Worm (Caenorhabditis elegans): Measurements from ENCODE around the gene unc-105.

Gene unc-105

ce11 chrII:8156845-8157373, 40.6 kb downstream of the unc-105 start, which contains the start of the genes tub-1 and tmem-138:
Gene tub-1 (minus strand): TSS chrII:8156945.
Gene tmem-138 (plus strand): TSS chrII:8157323.
- TF ChIP-seq rec-8 (tag; optimal IDR thresholded peaks at IDR 0.05) (no peak), dox-1 (GFP tag; IDR thresholded peaks at IDR 0.05) (no peak), fkh-3 (tag; optimal IDR thresholded peaks at IDR 0.05) (no peak), gei-17 (GFP tag; optimal IDR thresholded peaks at IDR 0.05) (no peak), ceh-58 (GFP tag; IDR thresholded peaks at IDR 0.05) (no peak), C06A6.2 (GFP tag; conservative IDR thresholded peaks at IDR 0.05) (no peak), let-526 (GFP tag; IDR thresholded peaks at IDR 0.05) (no peak), attf-6 (GFP tag; IDR thresholded peaks at IDR 0.05) (no peak), akir-1 (GFP tag; optimal IDR thresholded peaks at IDR 0.05) (no peak), nfya-2 (GFP tag; IDR thresholded peaks at IDR 0.05) (no peak), somi-1 (GFP tag; optimal IDR thresholded peaks at IDR 0.05) (no peak), hlh-26 (GFP tag; conservative IDR thresholded peaks at IDR 0.05) (no peak), zfh-2 (GFP tag; conservative IDR thresholded peaks at IDR 0.05) (no peak), D2030.7 (GFP tag; IDR thresholded peaks at IDR 0.05) (no peak)

ce11 chrII:8157991-8158390, 41.7 kb downstream of the unc-105 start, which contains the start of gene pch-2:
Gene pch-2 (plus strand): TSS chrII:8158349.
- TF ChIP-seq D2030.7 (GFP tag; IDR thresholded peaks at IDR 0.05) (peak; percentile 40; the same call in 1 of the 2 replicates), pha-4 (tag; optimal IDR thresholded peaks at IDR 0.05) (no peak), atf-7 (tag; optimal IDR thresholded peaks at IDR 0.05) (no peak), xnd-1 (tag; optimal IDR thresholded peaks at IDR 0.05) (peak; percentile 13), Y53F4B.3 (GFP tag; IDR thresholded peaks at IDR 0.05) (no peak), mxl-1 (tag; optimal IDR thresholded peaks at IDR 0.05) (no peak), F49E8.2 (tag; optimal IDR thresholded peaks at IDR 0.05; ENCODE audit: insufficient read depth) (no peak), K12H6.12 (tag; optimal IDR thresholded peaks at IDR 0.05) (no peak), dpl-1 (GFP tag; optimal IDR thresholded peaks at IDR 0.05) (peak; percentile 58), snpc-1.3 (tag; optimal IDR thresholded peaks at IDR 0.05; ENCODE audit: insufficient read depth) (peak; percentile 11), fkh-3 (tag; optimal IDR thresholded peaks at IDR 0.05) (no peak), madf-6 (GFP tag; IDR thresholded peaks at IDR 0.05) (peak; percentile 79), snpc-4 (GFP tag; optimal IDR thresholded peaks at IDR 0.05) (no peak), snpc-4 (tag; optimal IDR thresholded peaks at IDR 0.05) (peak in 1 of 4 experiments; percentile 50), T26A5.8 (tag; optimal IDR thresholded peaks at IDR 0.05) (no peak), ztf-18 (tag; optimal IDR thresholded peaks at IDR 0.05) (peak; percentile 92), dox-1 (GFP tag; IDR thresholded peaks at IDR 0.05) (peak; percentile 72), madf-8 (GFP tag; conservative IDR thresholded peaks at IDR 0.05) (peak; percentile 54; the same call in 1 of the 2 replicates), hmg-20 (GFP tag; IDR thresholded peaks at IDR 0.05) (no peak), lsl-1 (GFP tag; optimal IDR thresholded peaks at IDR 0.05) (peak; percentile 51), F33H1.4 (GFP tag; IDR thresholded peaks at IDR 0.05) (peak; percentile 52; the same call in 1 of the 2 replicates), attf-5 (GFP tag; optimal IDR thresholded peaks at IDR 0.05) (peak; percentile 69), Y53G8AR.9 (GFP tag; conservative IDR thresholded peaks at IDR 0.05) (peak; percentile 51; the same call in 1 of the 2 replicates), cebp-2 (GFP tag; IDR thresholded peaks at IDR 0.05) (no peak), efl-1 (GFP tag; optimal IDR thresholded peaks at IDR 0.05) (peak; percentile 83), ZK185.1 (tag; optimal IDR thresholded peaks at IDR 0.05; ENCODE audit: poor library complexity, severe bottlenecking) (peak; percentile 3), attf-3 (GFP tag; conservative IDR thresholded peaks at IDR 0.05) (peak; percentile 61), madf-3 (GFP tag; IDR thresholded peaks at IDR 0.05) (no peak), lin-35 (GFP tag; optimal IDR thresholded peaks at IDR 0.05) (peak in 1 of 3 experiments; percentile 14), rpc-1 (optimal IDR thresholded peaks at IDR 0.05) (no peak), rpc-1 (tag; optimal IDR thresholded peaks at IDR 0.05) (no peak), ceh-91 (GFP tag; IDR thresholded peaks at IDR 0.05) (peak; percentile 15; the same call in 1 of the 2 replicates)

Measured in whole organism, young adult.